Worm (Caenorhabditis elegans): ENCODE data around the gene div-1.
A peak's percentile ranks its signal among the peaks of the same experiment; 100 is the strongest.

div-1 gene

DNA sequence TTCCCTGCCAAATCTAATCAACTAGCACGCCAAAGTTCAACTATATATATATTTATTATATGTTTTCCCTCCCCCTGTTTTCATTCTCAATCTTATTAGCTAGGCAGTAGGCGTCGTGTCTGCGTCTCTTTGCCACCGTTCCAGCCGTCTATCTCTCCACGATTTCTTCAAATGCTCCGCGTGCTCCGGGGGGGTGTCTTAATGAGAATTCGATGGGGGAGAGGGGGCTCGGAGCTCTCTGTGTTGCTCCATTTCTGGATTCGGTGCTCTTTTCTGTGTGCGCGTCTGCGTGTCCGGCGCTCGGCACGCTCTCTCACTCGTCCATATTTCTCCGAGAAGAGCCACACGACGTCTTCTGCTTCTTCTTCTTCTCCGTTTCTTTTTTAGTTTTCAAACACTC lies 35.9 kb upstream of the div-1 start (continued):
- TF ChIP-seq ttx-3 (tag; optimal IDR thresholded peaks at IDR 0.05) = no peak
- peak; percentile 36 for TF ChIP-seq ceh-19 (GFP tag; optimal IDR thresholded peaks at IDR 0.05)
- no peak for TF ChIP-seq pros-1 (tag; optimal IDR thresholded peaks at IDR 0.05)
- no peak for TF ChIP-seq nhr-232 (tag; optimal IDR thresholded peaks at IDR 0.05)
- TF ChIP-seq gmeb-2 (tag; optimal IDR thresholded peaks at IDR 0.05) = no peak
- TF ChIP-seq ceh-9 (tag; optimal IDR thresholded peaks at IDR 0.05) = no peak
- no peak for TF ChIP-seq elt-2 (tag; optimal IDR thresholded peaks at IDR 0.05)
- TF ChIP-seq hlh-6 (tag; optimal IDR thresholded peaks at IDR 0.05) = no peak
- TF ChIP-seq zip-5 (tag; optimal IDR thresholded peaks at IDR 0.05) = no peak
- no peak for TF ChIP-seq ahr-1 (tag; optimal IDR thresholded peaks at IDR 0.05)
- no peak for TF ChIP-seq syd-9 (tag; optimal IDR thresholded peaks at IDR 0.05)
- no peak for TF ChIP-seq fax-1 (tag; optimal IDR thresholded peaks at IDR 0.05)
- TF ChIP-seq sdc-2 (tag; optimal IDR thresholded peaks at IDR 0.05) = no peak
- TF ChIP-seq hlh-30 (tag; optimal IDR thresholded peaks at IDR 0.05; ENCODE audit: insufficient read depth) = peak; percentile 27
- no peak for TF ChIP-seq ceh-30 (tag; optimal IDR thresholded peaks at IDR 0.05)
- peak; percentile 76 for TF ChIP-seq ceh-31 (tag; optimal IDR thresholded peaks at IDR 0.05)
- TF ChIP-seq ceh-34 (tag; optimal IDR thresholded peaks at IDR 0.05) = no peak
- no peak for TF ChIP-seq pha-4 (tag; optimal IDR thresholded peaks at IDR 0.05)
- TF ChIP-seq che-1 (tag; optimal IDR thresholded peaks at IDR 0.05) = peak; percentile 14
- TF ChIP-seq ceh-18 (tag; optimal IDR thresholded peaks at IDR 0.05) = no peak

DNA sequence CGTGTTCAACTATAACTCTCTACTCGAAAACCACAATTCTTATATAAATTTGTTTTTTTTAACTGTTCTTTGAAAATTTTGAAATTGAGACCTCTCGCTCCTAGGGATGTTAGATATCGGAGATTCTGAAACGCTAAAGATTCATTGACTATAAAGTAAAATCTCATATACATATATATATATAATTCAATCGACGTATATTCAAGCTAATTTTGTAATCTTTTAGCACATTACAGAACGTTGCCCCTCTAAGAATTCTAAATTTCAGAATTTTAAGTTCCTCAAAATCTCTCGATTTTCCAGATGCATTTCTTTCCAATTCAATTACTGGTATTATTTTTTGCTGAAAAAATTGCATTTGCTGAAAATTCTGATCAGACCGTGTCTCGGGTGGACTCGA lies 30.5 kb upstream of the div-1 start, which contains the start of gene pad-2:
Gene pad-2 (plus strand): TSS at position 301 of the 400 bp plus-strand sequence.
- TF ChIP-seq pax-1 (tag; optimal IDR thresholded peaks at IDR 0.05) (no peak), mec-3 (tag; optimal IDR thresholded peaks at IDR 0.05; ENCODE audit: borderline replicate concordance) (no peak), K09A11.1 (tag; optimal IDR thresholded peaks at IDR 0.05; ENCODE audit: insufficient read depth) (no peak), pha-4 (tag; optimal IDR thresholded peaks at IDR 0.05) (no peak), ceh-30 (tag; optimal IDR thresholded peaks at IDR 0.05) (no peak), pha-2 (tag; optimal IDR thresholded peaks at IDR 0.05) (no peak), F13H6.1 (tag; optimal IDR thresholded peaks at IDR 0.05) (no peak), ceh-24 (tag; optimal IDR thresholded peaks at IDR 0.05) (no peak)

DNA sequence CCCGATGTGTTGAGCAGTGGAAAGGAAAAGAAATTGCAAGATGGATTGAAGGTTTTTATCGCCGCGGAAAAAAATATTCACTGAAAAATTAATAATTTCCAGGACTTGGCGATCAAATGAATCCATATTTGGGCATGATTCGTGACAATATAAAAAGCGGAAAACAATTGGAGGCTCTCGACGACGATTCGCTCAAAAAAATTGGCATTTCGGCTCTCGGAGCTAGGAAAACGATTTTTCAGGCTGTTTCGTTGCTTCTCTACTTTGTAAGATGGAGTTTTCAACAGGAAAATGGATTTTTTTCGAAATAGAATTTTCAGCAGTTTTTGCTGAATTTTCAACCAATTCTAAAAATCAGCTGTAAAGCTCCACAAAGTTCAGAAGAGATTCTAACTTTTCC lies 23.4 kb upstream of the div-1 start:
- TF ChIP-seq unc-86 (tag; optimal IDR thresholded peaks at IDR 0.05) (no peak), pax-1 (tag; optimal IDR thresholded peaks at IDR 0.05) (no peak), lim-6 (tag; optimal IDR thresholded peaks at IDR 0.05) (no peak)

DNA sequence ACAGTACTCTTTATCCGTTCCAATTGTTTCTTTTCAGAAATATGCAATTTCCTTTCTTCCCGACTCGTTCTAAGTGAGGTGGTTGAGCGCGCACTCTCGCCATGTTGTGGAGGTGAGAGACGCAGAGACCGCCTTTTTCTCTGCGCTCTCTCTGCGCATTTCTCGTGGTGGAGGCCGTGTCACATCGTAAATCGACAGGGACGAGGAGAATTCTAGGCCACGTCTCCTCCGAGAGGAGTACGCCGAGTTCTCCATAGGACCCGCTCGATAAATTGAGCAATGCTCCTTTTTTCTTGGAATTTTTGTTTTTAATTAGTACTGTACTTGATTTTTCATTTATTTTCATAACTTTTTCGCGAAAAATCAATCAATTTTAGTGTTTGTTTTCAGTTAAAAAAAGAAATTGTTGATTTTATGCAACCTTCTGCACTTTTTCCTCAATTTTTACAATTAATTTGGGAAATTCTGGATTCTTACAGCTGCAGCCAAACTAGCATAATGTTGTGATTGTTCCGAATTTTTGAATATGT lies 22.5 kb upstream of the div-1 start, which contains the start of gene cnk-1:
Gene cnk-1 (plus strand): TSS at position 480 of the 530 bp plus-strand sequence.
- TF ChIP-seq pat-9 (tag; optimal IDR thresholded peaks at IDR 0.05) (no peak), ceh-24 (tag; optimal IDR thresholded peaks at IDR 0.05) (no peak), zip-5 (tag; optimal IDR thresholded peaks at IDR 0.05) (peak; percentile 30), ceh-14 (tag; optimal IDR thresholded peaks at IDR 0.05) (peak; percentile 43), ttx-3 (tag; optimal IDR thresholded peaks at IDR 0.05) (no peak), ama-1 (optimal IDR thresholded peaks at IDR 0.05) (no peak), hlh-15 (tag; optimal IDR thresholded peaks at IDR 0.05) (no peak), mec-3 (tag; optimal IDR thresholded peaks at IDR 0.05; ENCODE audit: borderline replicate concordance) (peak; percentile 75), pha-4 (tag; optimal IDR thresholded peaks at IDR 0.05) (no peak), nhr-232 (tag; optimal IDR thresholded peaks at IDR 0.05) (no peak), elt-4 (tag; optimal IDR thresholded peaks at IDR 0.05) (no peak), ceh-19 (GFP tag; optimal IDR thresholded peaks at IDR 0.05) (no peak), hlh-13 (GFP tag; optimal IDR thresholded peaks at IDR 0.05) (no peak), C38D4.7 (GFP tag; optimal IDR thresholded peaks at IDR 0.05) (no peak), unc-55 (GFP tag; optimal IDR thresholded peaks at IDR 0.05) (no peak), madf-2 (tag; optimal IDR thresholded peaks at IDR 0.05) (no peak), hlh-6 (tag; optimal IDR thresholded peaks at IDR 0.05) (peak; percentile 44), pros-1 (tag; optimal IDR thresholded peaks at IDR 0.05) (no peak), dmd-4 (tag; optimal IDR thresholded peaks at IDR 0.05; ENCODE audit: borderline replicate concordance) (no peak), ceh-45 (GFP tag; IDR thresholded peaks at IDR 0.05) (peak; percentile 67; the same call in 1 of the 2 replicates), odd-2 (tag; optimal IDR thresholded peaks at IDR 0.05) (no peak), elt-2 (tag; optimal IDR thresholded peaks at IDR 0.05) (peak; percentile 26), lin-11 (tag; optimal IDR thresholded peaks at IDR 0.05) (no peak), lim-6 (tag; optimal IDR thresholded peaks at IDR 0.05) (peak; percentile 39), gmeb-2 (tag; optimal IDR thresholded peaks at IDR 0.05) (no peak), C08G9.2 (tag; optimal IDR thresholded peaks at IDR 0.05) (peak; percentile 90), fax-1 (tag; optimal IDR thresholded peaks at IDR 0.05) (peak; percentile 10), ceh-9 (tag; optimal IDR thresholded peaks at IDR 0.05) (no peak), unc-3 (GFP tag; conservative IDR thresholded peaks at IDR 0.05) (peak; percentile 71), unc-3 (tag; optimal IDR thresholded peaks at IDR 0.05) (no peak), hlh-8 (tag; optimal IDR thresholded peaks at IDR 0.05) (no peak), syd-9 (tag; optimal IDR thresholded peaks at IDR 0.05) (no peak), ahr-1 (tag; optimal IDR thresholded peaks at IDR 0.05) (no peak)

Measured in whole organism, late embryonic.